Worm (Caenorhabditis elegans): Measurements from ENCODE around the gene T05B4.9.

T05B4.9 gene

DNA sequence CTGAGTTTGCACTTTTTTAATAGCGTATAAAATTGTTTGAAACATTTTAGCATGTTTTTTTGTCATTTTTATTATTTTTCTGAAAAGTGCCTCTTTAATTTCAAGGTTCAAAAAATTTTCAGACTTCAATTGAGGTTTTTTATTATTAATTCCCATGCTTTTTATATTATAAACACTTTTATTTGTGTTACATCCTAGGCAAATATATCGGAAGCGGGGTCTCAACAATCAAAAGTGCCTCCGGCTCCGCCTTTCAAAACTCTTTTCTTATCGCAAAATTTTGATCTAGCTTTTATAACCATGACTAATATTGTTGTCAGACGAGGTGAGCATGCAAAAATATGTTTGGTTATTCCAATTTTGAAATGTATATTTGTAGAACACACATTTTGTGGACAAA, 44.8 kb downstream of the T05B4.9 start, which contains the start of gene otpl-2:
otpl-2 (plus strand) TSS at position 301 of the 400 bp plus-strand sequence.
- TF ChIP-seq elt-1 (tag; optimal IDR thresholded peaks at IDR 0.05): no peak
- TF ChIP-seq lsy-2 (tag; optimal IDR thresholded peaks at IDR 0.05): no peak
- TF ChIP-seq ztf-1 (GFP tag; conservative IDR thresholded peaks at IDR 0.05): no peak
- TF ChIP-seq nhr-12 (tag; optimal IDR thresholded peaks at IDR 0.05): no peak
- no peak for TF ChIP-seq nhr-10 (tag; optimal IDR thresholded peaks at IDR 0.05)
- TF ChIP-seq mab-5 (tag; optimal IDR thresholded peaks at IDR 0.05): no peak
- no peak for TF ChIP-seq peb-1 (tag; optimal IDR thresholded peaks at IDR 0.05)
- no peak for TF ChIP-seq gmeb-1 (tag; optimal IDR thresholded peaks at IDR 0.05)
- TF ChIP-seq mbf-1 (tag; optimal IDR thresholded peaks at IDR 0.05): no peak
- no peak for TF ChIP-seq sma-9 (GFP tag; optimal IDR thresholded peaks at IDR 0.05)
- TF ChIP-seq sma-9 (tag; optimal IDR thresholded peaks at IDR 0.05): no peak
- TF ChIP-seq elt-3 (tag; optimal IDR thresholded peaks at IDR 0.05): no peak
- TF ChIP-seq snpc-4 (tag; optimal IDR thresholded peaks at IDR 0.05): no peak
